Worm (Caenorhabditis elegans) whole organism, L2 larva: ENCODE results near the gene sre-34.

Experiments
- aly-2 ChIP-seq: fragments of 150-350 bp; optimal IDR thresholded peaks from 2 replicates; lab custom pipeline; 2014; ENCODE audit warnings: missing biosample characterization, missing genetic modification characterization
- mab-5 ChIP-seq: fragments of 150-350 bp; optimal IDR thresholded peaks from 2 replicates; lab custom pipeline; 2014; ENCODE audit warnings: missing biosample characterization, missing genetic modification characterization
- nhr-12 ChIP-seq: fragments of 150-350 bp; optimal IDR thresholded peaks from 2 replicates; lab custom pipeline; 2014; ENCODE audit warnings: missing biosample characterization, missing genetic modification characterization
- sma-9 ChIP-seq, 2 experiments: fragments of 150-350 bp in 1 of 2; sonication (generic microtip) in 1 of 2; optimal IDR thresholded peaks; 2 replicates each; lab custom pipeline; 2014 to 2016; ENCODE audit warnings: missing genetic modification characterization in 2 of 2, mild to moderate bottlenecking in 1 of 2, missing biosample characterization in 1 of 2, missing compliant biosample characterization in 1 of 2, missing genetic modification reagents in 1 of 2, moderate library complexity in 1 of 2
- unc-62 ChIP-seq: fragments of 150-350 bp; optimal IDR thresholded peaks from 2 replicates; lab custom pipeline; 2014; ENCODE audit warnings: missing biosample characterization, missing genetic modification reagents, missing genetic modification characterization

DNA sequence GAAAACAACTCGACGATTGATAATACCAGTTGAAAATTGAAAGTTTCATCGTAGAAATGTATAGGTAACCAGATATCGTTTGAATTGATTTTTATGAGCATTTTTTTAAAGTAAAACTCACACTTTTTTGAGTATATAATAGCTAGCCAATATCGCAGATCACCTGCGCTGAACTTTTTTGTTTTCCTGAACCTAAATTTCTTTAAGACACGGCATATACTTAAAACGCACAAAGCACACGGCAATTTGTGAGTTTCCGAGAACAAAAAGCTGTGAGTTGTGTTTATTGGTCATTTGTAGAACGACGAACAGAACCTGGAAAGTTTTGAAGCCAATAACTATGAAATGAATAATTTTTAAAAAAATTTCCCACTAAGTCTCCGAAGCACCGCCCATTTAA lies 48.2 kb upstream of the sre-34 start, which contains the start of gene sre-29:
- TF ChIP-seq sma-9 (GFP tag; optimal IDR thresholded peaks at IDR 0.05; lab: Kevin White, UChicago) (no peak), sma-9 (tag; optimal IDR thresholded peaks at IDR 0.05; lab: Kevin White, UChicago) (no peak), nhr-12 (tag; lab: Kevin White, UChicago) (no peak), aly-2 (tag; lab: Kevin White, UChicago) (no peak), unc-62 (GFP tag; lab: Kevin White, UChicago) (no peak), mab-5 (no peak)
